Worm (Caenorhabditis elegans) whole organism, midembryonic: ENCODE results near the gene F21A3.3.

Experiments
- med-1 ChIP-seq: sonication (generic microtip); optimal IDR thresholded peaks from 2 replicates; lab custom pipeline; 2017; ENCODE audit warnings: missing genetic modification characterization, mild to moderate bottlenecking, missing compliant biosample characterization, antibody characterized with exemption, missing genetic modification reagents; ENCODE audit not compliant: insufficient read depth
- ztf-29 ChIP-seq: fragments of 200-800 bp; sonication (Bioruptor generic); IDR thresholded peaks from 2 replicates; pipeline ENCODE4 v1.3.6; 2022; ENCODE audit warnings: missing genetic modification reagents, missing genetic modification characterization, missing compliant biosample characterization

ce11 chrV:15551642-15552041, 34.1 kb downstream of the F21A3.3 start:
- peak; percentile 53 for TF ChIP-seq med-1 (GFP tag; lab: Kevin White, UChicago)
- TF ChIP-seq ztf-29 (GFP tag; lab: Robert Waterston, UW), result peak; percentile 81
